Fruit fly (Drosophila melanogaster): ENCODE results near the gene CG7720.

DNA sequence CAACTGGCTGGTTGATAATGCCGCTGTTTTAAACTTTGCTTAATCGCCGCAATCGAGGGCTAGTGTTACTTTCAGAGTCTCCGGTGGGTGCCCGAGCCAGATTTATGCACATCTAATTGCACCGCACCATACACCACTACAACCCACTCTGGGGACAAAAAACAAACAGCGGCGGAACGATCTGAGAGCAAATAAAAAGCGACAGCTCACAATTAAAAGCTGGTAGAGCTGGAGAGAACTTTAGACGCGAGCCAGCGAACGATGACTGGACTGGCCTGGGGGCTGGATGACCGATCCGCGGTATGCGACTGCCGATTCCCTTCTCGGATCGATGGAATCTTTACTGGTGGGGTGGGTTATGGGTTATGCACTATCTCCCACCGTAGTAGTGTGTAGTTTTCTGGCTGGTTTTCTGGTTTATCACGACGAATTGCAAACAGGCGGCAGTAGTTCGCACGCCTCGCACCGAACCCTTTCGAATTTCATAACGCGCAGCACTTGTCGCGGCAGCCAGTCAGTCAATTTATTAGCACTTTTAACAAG lies 55.5 kb downstream of the CG7720 start:
- no peak for TF ChIP-seq Dfd (GFP tag; optimal IDR thresholded peaks at IDR 0.05)
- TF ChIP-seq pan (optimal IDR thresholded peaks at IDR 0.05), result no peak
- TF ChIP-seq ey (GFP tag; optimal IDR thresholded peaks at IDR 0.05), result no peak
- TF ChIP-seq rgr (GFP tag; optimal IDR thresholded peaks at IDR 0.05), result no peak
- no peak for TF ChIP-seq CG32264 (GFP tag; optimal IDR thresholded peaks at IDR 0.05)
- no peak for TF ChIP-seq woc (GFP tag; optimal IDR thresholded peaks at IDR 0.05)
- TF ChIP-seq br (GFP tag; optimal IDR thresholded peaks at IDR 0.05), result no peak
- peak; percentile 13 for TF ChIP-seq Sp1 (GFP tag; optimal IDR thresholded peaks at IDR 0.05)
